Fruit fly (Drosophila melanogaster) whole organism, embryonic: ENCODE measurements around the gene ssp5.

Source experiments
- CG10147 ChIP-seq: fragments of 200-800 bp; sonication (Bioruptor generic); optimal IDR thresholded peaks from 2 replicates; lab custom pipeline; 2019; ENCODE audit warnings: missing biosample characterization, mild to moderate bottlenecking, missing genetic modification characterization, moderate library complexity
- CG10321 ChIP-seq: fragments of 200-800 bp; sonication (Bioruptor generic); IDR thresholded peaks from 2 replicates; pipeline ENCODE4 v1.3.6; 2022; ENCODE audit warnings: missing biosample characterization, missing genetic modification characterization
- CG10543 ChIP-seq: fragments of 200-800 bp; sonication (Bioruptor generic); optimal IDR thresholded peaks from 3 replicates; lab custom pipeline; 2017; ENCODE audit warnings: missing biosample characterization, mild to moderate bottlenecking, missing genetic modification characterization, moderate library complexity
- CG10979 ChIP-seq: fragments of 200-800 bp; sonication (Bioruptor generic); optimal IDR thresholded peaks from 2 replicates; lab custom pipeline; 2018; ENCODE audit warnings: missing biosample characterization, mild to moderate bottlenecking, missing genetic modification characterization, moderate library complexity
- CG11085 ChIP-seq: fragments of 200-800 bp; sonication (Bioruptor generic); IDR thresholded peaks from 2 replicates; pipeline ENCODE4 v1.3.6; 2022; ENCODE audit warnings: missing biosample characterization, missing genetic modification characterization
- CG11695 ChIP-seq: fragments of 200-800 bp; sonication (Bioruptor generic); IDR thresholded peaks from 3 replicates; pipeline ENCODE4 v1.3.6; 2022; ENCODE audit warnings: missing biosample characterization, missing genetic modification characterization
- CG11696 ChIP-seq: fragments of 200-800 bp; sonication (Bioruptor generic); IDR thresholded peaks from 2 replicates; pipeline ENCODE4 v1.3.6; 2022; ENCODE audit warnings: missing biosample characterization, missing genetic modification characterization
- CG12769 ChIP-seq: fragments of 200-800 bp; sonication (Bioruptor generic); optimal IDR thresholded peaks from 2 replicates; lab custom pipeline; 2019; ENCODE audit warnings: missing biosample characterization, mild to moderate bottlenecking, missing genetic modification characterization, moderate library complexity
- CG15269 ChIP-seq: fragments of 200-800 bp; sonication (Bioruptor generic); optimal IDR thresholded peaks from 2 replicates; lab custom pipeline; 2018; ENCODE audit warnings: missing biosample characterization, mild to moderate bottlenecking, missing genetic modification characterization, moderate library complexity
- CG15514 ChIP-seq: fragments of 200-800 bp; sonication (Bioruptor generic); optimal IDR thresholded peaks from 3 replicates; lab custom pipeline; 2017; ENCODE audit warnings: missing biosample characterization, missing genetic modification characterization, mild to moderate bottlenecking, moderate library complexity, missing genetic modification reagents
- CG1603 ChIP-seq: fragments of 200-800 bp; sonication (Bioruptor generic); optimal IDR thresholded peaks from 2 replicates; lab custom pipeline; 2019; ENCODE audit warnings: missing biosample characterization, mild to moderate bottlenecking, missing genetic modification characterization, moderate library complexity
- CG17612 ChIP-seq: fragments of 200-800 bp; sonication (Bioruptor generic); IDR thresholded peaks from 2 replicates; pipeline ENCODE4 v1.3.6; 2022; ENCODE audit warnings: missing biosample characterization, missing genetic modification characterization
- CG18262 ChIP-seq: fragments of 200-800 bp; optimal IDR thresholded peaks from 3 replicates; lab custom pipeline; 2019; ENCODE audit warnings: missing biosample characterization, mild to moderate bottlenecking, missing genetic modification characterization, moderate library complexity
- CG31365 ChIP-seq: fragments of 200-800 bp; sonication (Bioruptor generic); optimal IDR thresholded peaks from 2 replicates; lab custom pipeline; 2018; ENCODE audit warnings: missing biosample characterization, mild to moderate bottlenecking, missing genetic modification characterization
- CG31441 ChIP-seq: fragments of 200-800 bp; sonication (Bioruptor generic); IDR thresholded peaks from 2 replicates; pipeline ENCODE4 v1.3.6; 2022; ENCODE audit warnings: missing biosample characterization, missing genetic modification characterization
- CG3163 ChIP-seq: fragments of 200-800 bp; sonication (Bioruptor generic); optimal IDR thresholded peaks from 3 replicates; lab custom pipeline; 2016; ENCODE audit warnings: missing biosample characterization, missing genetic modification characterization
- CG3995 ChIP-seq: fragments of 200-800 bp; sonication (Bioruptor generic); optimal IDR thresholded peaks from 3 replicates; lab custom pipeline; 2016; ENCODE audit warnings: missing biosample characterization, missing genetic modification characterization
- CG7928 ChIP-seq: fragments of 200-800 bp; sonication (Bioruptor generic); optimal IDR thresholded peaks from 2 replicates; lab custom pipeline; 2017; ENCODE audit warnings: missing biosample characterization, mild to moderate bottlenecking, missing genetic modification characterization
- CG9215 ChIP-seq: fragments of 200-800 bp; sonication (Bioruptor generic); IDR thresholded peaks from 2 replicates; pipeline ENCODE4 v1.3.6; 2022; ENCODE audit warnings: missing biosample characterization, missing genetic modification characterization
- CG9609 ChIP-seq: fragments of 200-800 bp; sonication (Bioruptor generic); optimal IDR thresholded peaks from 3 replicates; lab custom pipeline; 2016; ENCODE audit warnings: missing biosample characterization, missing genetic modification characterization
- CoRest ChIP-seq: fragments of 200-800 bp; sonication (Bioruptor generic); optimal IDR thresholded peaks from 3 replicates; lab custom pipeline; 2018; ENCODE audit warnings: missing biosample characterization, mild to moderate bottlenecking, missing genetic modification characterization, moderate library complexity
- HHEX ChIP-seq: fragments of 200-800 bp; sonication (Bioruptor generic); optimal IDR thresholded peaks from 3 replicates; lab custom pipeline; 2017; ENCODE audit warnings: missing biosample characterization, mild to moderate bottlenecking, missing genetic modification characterization, missing genetic modification reagents
- HLHmδ ChIP-seq: fragments of 200-800 bp; sonication (Bioruptor generic); optimal IDR thresholded peaks from 2 replicates; lab custom pipeline; 2018; ENCODE audit warnings: missing biosample characterization, mild to moderate bottlenecking, missing genetic modification characterization, moderate library complexity
- Hand ChIP-seq: fragments of 200-800 bp; sonication (Bioruptor generic); optimal IDR thresholded peaks from 2 replicates; lab custom pipeline; 2017; ENCODE audit warnings: mild to moderate bottlenecking, missing biosample characterization, missing genetic modification reagents, missing genetic modification characterization
- HmgZ ChIP-seq: fragments of 200-800 bp; sonication (Bioruptor generic); optimal IDR thresholded peaks from 2 replicates; lab custom pipeline; 2018; ENCODE audit warnings: missing biosample characterization, mild to moderate bottlenecking, missing genetic modification characterization
- Hr51 ChIP-seq, 2 experiments: fragments of 200-800 bp; sonication (Bioruptor generic); optimal IDR thresholded peaks; 2 replicates in 1 of 2; 3 replicates in 1 of 2; lab custom pipeline; 2016 to 2018; ENCODE audit warnings: missing biosample characterization in 2 of 2, missing genetic modification characterization in 2 of 2, mild to moderate bottlenecking in 1 of 2, moderate library complexity in 1 of 2
- Jarid2 ChIP-seq: fragments of 200-800 bp; sonication (Bioruptor generic); optimal IDR thresholded peaks from 3 replicates; lab custom pipeline; 2017; ENCODE audit warnings: mild to moderate bottlenecking, missing biosample characterization, missing genetic modification reagents, missing genetic modification characterization
- Med ChIP-seq: fragments of 200-800 bp; sonication (Bioruptor generic); peaks from one replicate; lab custom pipeline; 2016; ENCODE audit warnings: missing biosample characterization, missing genetic modification characterization, mild to moderate bottlenecking, inconsistent platforms, moderate library complexity
- NC2α ChIP-seq: fragments of 200-800 bp; sonication (Bioruptor generic); optimal IDR thresholded peaks from 2 replicates; lab custom pipeline; 2016; ENCODE audit warnings: missing biosample characterization, missing genetic modification characterization
- Nf-YA ChIP-seq: fragments of 200-800 bp; sonication (Bioruptor generic); IDR thresholded peaks from 2 replicates; pipeline ENCODE4 v1.3.6; 2022; ENCODE audit warnings: missing biosample characterization, missing genetic modification characterization
- Rfx ChIP-seq: fragments of 200-800 bp; sonication (Bioruptor generic); IDR thresholded peaks from 2 replicates; pipeline ENCODE4 v1.3.6; 2022; ENCODE audit warnings: missing biosample characterization, missing genetic modification characterization
- Scr ChIP-seq: fragments of 200-800 bp; sonication (Bioruptor generic); IDR thresholded peaks from 2 replicates; pipeline ENCODE4 v1.3.6; 2022; ENCODE audit warnings: missing biosample characterization, missing genetic modification characterization; ENCODE audit not compliant: partially characterized antibody
- Stat92E ChIP-seq, 3 experiments: fragments of >200 bp in 2 of 3; fragments of 200-800 bp in 1 of 3; sonication (Bioruptor generic) in 1 of 3; optimal IDR thresholded peaks; 2 replicates each; lab custom pipeline; 2017 to 2019; ENCODE audit warnings: missing biosample characterization in 3 of 3, missing genetic modification characterization in 3 of 3, mild to moderate bottlenecking in 1 of 3, moderate library complexity in 1 of 3
- TFAM ChIP-seq: fragments of 200-800 bp; sonication (Bioruptor generic); optimal IDR thresholded peaks from 2 replicates; lab custom pipeline; 2017; ENCODE audit warnings: missing biosample characterization, missing genetic modification characterization, inconsistent platforms
- Tbp ChIP-seq: fragments of >200 bp; optimal IDR thresholded peaks from 2 replicates; lab custom pipeline; 2018; ENCODE audit warnings: missing biosample characterization, missing genetic modification characterization
- Trl ChIP-seq, 3 experiments: fragments of >200 bp in 2 of 3; fragments of 200-800 bp in 1 of 3; sonication (Bioruptor generic) in 1 of 3; optimal IDR thresholded peaks; 2 replicates in 1 of 3; 3 replicates in 2 of 3; lab custom pipeline; 2016 to 2017; ENCODE audit warnings: missing biosample characterization in 1 of 3, missing genetic modification characterization in 1 of 3
- ase ChIP-seq: fragments of 200-800 bp; sonication (Bioruptor generic); IDR thresholded peaks from 3 replicates; pipeline ENCODE4 v1.3.6; 2022; ENCODE audit warnings: missing biosample characterization, missing genetic modification characterization
- ato ChIP-seq: fragments of 200-800 bp; sonication (Bioruptor generic); IDR thresholded peaks from 2 replicates; pipeline ENCODE4 v1.3.6; 2022; ENCODE audit warnings: missing biosample characterization, missing genetic modification characterization; ENCODE audit not compliant: partially characterized antibody
- eve ChIP-seq, 2 experiments: fragments of >200 bp; optimal IDR thresholded peaks; 2 replicates each; lab custom pipeline; 2017; ENCODE audit warnings: missing biosample characterization in 2 of 2, missing genetic modification characterization in 2 of 2
- exex ChIP-seq: fragments of 200-800 bp; sonication (Bioruptor generic); optimal IDR thresholded peaks from 4 replicates; lab custom pipeline; 2018; ENCODE audit warnings: missing biosample characterization, mild to moderate bottlenecking, missing genetic modification characterization, moderate library complexity
- grn ChIP-seq: fragments of 200-800 bp; sonication (Bioruptor generic); optimal IDR thresholded peaks from 3 replicates; lab custom pipeline; 2017; ENCODE audit warnings: missing biosample characterization, missing genetic modification characterization
- jigr1 ChIP-seq: fragments of 200-800 bp; sonication (Bioruptor generic); IDR thresholded peaks from 3 replicates; pipeline ENCODE4 v1.3.6; 2022; ENCODE audit warnings: missing biosample characterization, missing genetic modification characterization
- nmo ChIP-seq: fragments of 200-800 bp; sonication (Bioruptor generic); optimal IDR thresholded peaks from 2 replicates; lab custom pipeline; 2018; ENCODE audit warnings: missing biosample characterization, mild to moderate bottlenecking, missing genetic modification characterization, moderate library complexity
- oc ChIP-seq: fragments of 200-800 bp; sonication (Bioruptor generic); optimal IDR thresholded peaks from 2 replicates; lab custom pipeline; 2018; ENCODE audit warnings: missing biosample characterization, mild to moderate bottlenecking, missing genetic modification characterization, moderate library complexity
- pita ChIP-seq: fragments of 200-800 bp; sonication (Bioruptor generic); optimal IDR thresholded peaks from 2 replicates; lab custom pipeline; 2017; ENCODE audit warnings: missing biosample characterization, mild to moderate bottlenecking, missing genetic modification characterization
- pzg ChIP-seq: fragments of 200-800 bp; sonication (Bioruptor generic); optimal IDR thresholded peaks from 3 replicates; lab custom pipeline; 2018; ENCODE audit warnings: missing biosample characterization, mild to moderate bottlenecking, missing genetic modification characterization, moderate library complexity
- ro ChIP-seq: fragments of 200-800 bp; sonication (Bioruptor generic); IDR thresholded peaks from 2 replicates; pipeline ENCODE4 v1.3.6; 2022; ENCODE audit warnings: missing biosample characterization, missing genetic modification characterization
- row ChIP-seq: fragments of 200-800 bp; sonication (Bioruptor generic); IDR thresholded peaks from 3 replicates; pipeline ENCODE4 v1.3.6; 2022; ENCODE audit warnings: missing biosample characterization, missing genetic modification characterization
- sqz ChIP-seq: fragments of 200-800 bp; sonication (Bioruptor generic); optimal IDR thresholded peaks from 3 replicates; lab custom pipeline; 2018; ENCODE audit warnings: missing biosample characterization, mild to moderate bottlenecking, missing genetic modification characterization

ssp5 gene

DNA sequence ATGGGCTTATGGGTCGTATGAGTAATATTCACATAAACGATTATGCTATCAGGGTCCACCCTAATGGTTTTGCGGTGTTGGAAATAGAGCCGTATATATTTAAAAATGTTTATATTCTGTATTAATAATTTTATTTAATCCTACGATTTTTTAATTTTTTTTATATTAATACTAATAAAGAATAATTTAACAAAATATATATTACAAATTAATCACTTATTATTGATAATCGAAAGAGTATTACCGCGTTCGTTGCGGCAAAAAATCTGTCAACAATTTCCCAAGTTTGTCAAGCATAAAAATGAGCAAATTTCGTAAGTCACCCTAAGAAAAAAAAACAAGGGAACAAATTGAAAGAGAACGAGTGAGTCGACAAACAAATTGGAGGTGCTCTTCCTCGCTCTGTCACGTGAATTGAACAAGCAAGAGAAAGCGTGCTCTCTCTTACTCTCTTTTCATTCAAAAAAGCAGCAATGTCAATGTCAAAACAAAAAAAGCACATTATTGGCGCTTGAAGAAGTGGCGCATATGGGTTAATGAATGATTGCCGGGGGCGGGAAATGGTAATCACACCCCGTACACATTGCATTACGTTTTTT lies 47.5 kb downstream of the ssp5 start:
- TF ChIP-seq CG17612 (GFP tag; lab: Robert Waterston, UW): no peak
- TF ChIP-seq TFAM (GFP tag; lab: Kevin White, UChicago): no peak
- no peak for TF ChIP-seq CG10543
- TF ChIP-seq CG11695: no peak
- TF ChIP-seq Scr: no peak
- no peak for TF ChIP-seq NC2α (GFP tag; lab: Kevin White, UChicago)
- no peak for TF ChIP-seq Jarid2 (GFP tag; lab: Kevin White, UChicago)
- no peak for TF ChIP-seq CG11085 (GFP tag; lab: Robert Waterston, UW)
- TF ChIP-seq grn (GFP tag; lab: Kevin White, UChicago): no peak
- TF ChIP-seq CG3163 (GFP tag; lab: Kevin White, UChicago): peak; percentile 76
- no peak for TF ChIP-seq Hand (GFP tag; lab: Kevin White, UChicago)
- TF ChIP-seq ato: no peak
- no peak for TF ChIP-seq Stat92E (GFP tag; optimal IDR thresholded peaks at IDR 0.05; lab: Kevin White, UChicago)
- peak; percentile 66 to 85 for TF ChIP-seq Trl (optimal IDR thresholded peaks at IDR 0.05; lab: Kevin White, UChicago)
- TF ChIP-seq Trl (GFP tag; optimal IDR thresholded peaks at IDR 0.05; lab: Kevin White, UChicago): no peak
- TF ChIP-seq CG9609 (GFP tag; lab: Kevin White, UChicago): no peak
- no peak for TF ChIP-seq Rfx
- TF ChIP-seq CG10321 (GFP tag; lab: Robert Waterston, UW): no peak
- TF ChIP-seq oc: no peak
- TF ChIP-seq exex (tag; lab: Kevin White, UChicago): no peak
- no peak for TF ChIP-seq CG9215
- no peak for TF ChIP-seq ro (GFP tag; lab: Robert Waterston, UW)
- peak; percentile 14 for TF ChIP-seq CG15269 (tag; lab: Kevin White, UChicago)
- no peak for TF ChIP-seq jigr1 (GFP tag; lab: Robert Waterston, UW)
- TF ChIP-seq CG11696 (GFP tag; lab: Robert Waterston, UW): no peak
- TF ChIP-seq Nf-YA (GFP tag; lab: Robert Waterston, UW): no peak
- TF ChIP-seq Med (GFP tag; lab: Kevin White, UChicago): peak; percentile 32
- TF ChIP-seq pita (GFP tag; lab: Kevin White, UChicago): no peak
- 0 out of 2 replicates have a peak, but pooled peaks have one; percentile 28 for TF ChIP-seq CG31441 (GFP tag; lab: Robert Waterston, UW)
- TF ChIP-seq pzg (GFP tag; lab: Kevin White, UChicago): no peak
- no peak for TF ChIP-seq CG12769 (tag; lab: Kevin White, UChicago)
- TF ChIP-seq CoRest (tag; lab: Kevin White, UChicago): peak; percentile 18
- TF ChIP-seq row (GFP tag; lab: Robert Waterston, UW): 0 out of 3 replicates have a peak, but pooled peaks have one; percentile 18
- TF ChIP-seq nmo (GFP tag; lab: Kevin White, UChicago): no peak
- TF ChIP-seq CG3995 (GFP tag; lab: Kevin White, UChicago): no peak
- TF ChIP-seq HHEX (GFP tag; lab: Kevin White, UChicago): no peak
- TF ChIP-seq sqz (GFP tag; lab: Kevin White, UChicago): peak; percentile 60
- TF ChIP-seq CG31365 (tag; lab: Kevin White, UChicago): no peak
- no peak for TF ChIP-seq CG10979 (tag; lab: Kevin White, UChicago)
- TF ChIP-seq CG1603: no peak
- TF ChIP-seq ase (GFP tag; lab: Robert Waterston, UW): no peak
- no peak for TF ChIP-seq CG15514 (GFP tag; lab: Kevin White, UChicago)
- no peak for TF ChIP-seq HLHmδ (GFP tag; lab: Kevin White, UChicago)
- TF ChIP-seq HmgZ: no peak
- no peak for TF ChIP-seq eve (GFP tag; optimal IDR thresholded peaks at IDR 0.05; lab: Kevin White, UChicago)
- no peak for TF ChIP-seq CG18262 (tag; lab: Kevin White, UChicago)
- peak in 1 of 2 experiments; percentile 37 for TF ChIP-seq Hr51 (GFP tag; optimal IDR thresholded peaks at IDR 0.05; lab: Kevin White, UChicago)
- no peak for TF ChIP-seq CG10147 (GFP tag; lab: Kevin White, UChicago)
- no peak for TF ChIP-seq Tbp (GFP tag; lab: Kevin White, UChicago)
- TF ChIP-seq CG7928: no peak
